Worm (Caenorhabditis elegans) whole organism, L1 larva: ENCODE data around the gene C25H3.15.

ENCODE experiments used
- F16B12.6 ChIP-seq: fragments of 150-350 bp; optimal IDR thresholded peaks from 2 replicates; lab custom pipeline; 2014; ENCODE audit warnings: missing biosample characterization, missing genetic modification characterization
- aha-1 ChIP-seq: fragments of 150-350 bp; optimal IDR thresholded peaks from 2 replicates; lab custom pipeline; 2014; ENCODE audit warnings: missing biosample characterization, missing genetic modification characterization
- aly-2 ChIP-seq: fragments of 150-350 bp; optimal IDR thresholded peaks from 2 replicates; lab custom pipeline; 2014; ENCODE audit warnings: missing biosample characterization, missing genetic modification characterization
- blmp-1 ChIP-seq: fragments of 150-350 bp; optimal IDR thresholded peaks from 2 replicates; lab custom pipeline; 2014; ENCODE audit warnings: missing biosample characterization, missing genetic modification characterization
- ceh-8 ChIP-seq: fragments of 200-800 bp; sonication (Bioruptor generic); optimal IDR thresholded peaks from 2 replicates; lab custom pipeline; 2018; ENCODE audit warnings: mild to moderate bottlenecking, missing genetic modification characterization, moderate library complexity, missing compliant biosample characterization
- ceh-82 ChIP-seq, 3 experiments: fragments of 150-350 bp in 1 of 3; sonication (generic microtip) in 2 of 3; optimal IDR thresholded peaks; 2 replicates each; lab custom pipeline; 2014 to 2017; ENCODE audit warnings: missing biosample characterization in 3 of 3, missing genetic modification characterization in 3 of 3
- efl-3 ChIP-seq: fragments of 200-800 bp; sonication (Bioruptor generic); optimal IDR thresholded peaks from 2 replicates; lab custom pipeline; 2018; ENCODE audit warnings: mild to moderate bottlenecking, missing genetic modification characterization, missing compliant biosample characterization
- elt-3 ChIP-seq, 6 experiments: fragments of 150-350 bp in 1 of 6; sonication (generic microtip); optimal IDR thresholded peaks; 2 replicates each; lab custom pipeline; 2017 to 2018; ENCODE audit warnings: missing biosample characterization in 6 of 6, missing genetic modification characterization in 6 of 6, inconsistent platforms in 1 of 6
- grh-1 ChIP-seq: fragments of 200-800 bp; sonication (Bioruptor generic); IDR thresholded peaks from 2 replicates; pipeline ENCODE4 v1.3.6; 2022; ENCODE audit warnings: missing genetic modification reagents, missing genetic modification characterization, missing compliant biosample characterization
- hpl-2 ChIP-seq: fragments of 150-350 bp; optimal IDR thresholded peaks from 2 replicates; lab custom pipeline; 2014; ENCODE audit warnings: missing biosample characterization, missing genetic modification reagents, missing genetic modification characterization
- lin-14 ChIP-seq: fragments of 200-800 bp; sonication (Bioruptor generic); optimal IDR thresholded peaks from 2 replicates; lab custom pipeline; 2018; ENCODE audit warnings: mild to moderate bottlenecking, missing genetic modification characterization, moderate library complexity, missing compliant biosample characterization
- lin-35 ChIP-seq, 2 experiments: fragments of 150-350 bp; optimal IDR thresholded peaks; 2 replicates each; lab custom pipeline; 2014; ENCODE audit warnings: missing biosample characterization in 2 of 2, missing genetic modification characterization in 2 of 2, missing genetic modification reagents in 2 of 2
- lin-39 ChIP-seq: fragments of 150-350 bp; optimal IDR thresholded peaks from 2 replicates; lab custom pipeline; 2014; ENCODE audit warnings: missing biosample characterization, missing genetic modification reagents, missing genetic modification characterization
- lsy-2 ChIP-seq, 2 experiments: fragments of 150-350 bp; optimal IDR thresholded peaks; 2 replicates each; lab custom pipeline; 2014; ENCODE audit warnings: missing biosample characterization in 2 of 2, missing genetic modification characterization in 2 of 2
- mab-9 ChIP-seq: fragments of 200-800 bp; sonication (Bioruptor generic); IDR thresholded peaks from 2 replicates; pipeline ENCODE4 v1.3.6; 2022; ENCODE audit warnings: missing genetic modification reagents, missing genetic modification characterization, missing compliant biosample characterization
- mdl-1 ChIP-seq, 2 experiments: fragments of 150-350 bp; optimal IDR thresholded peaks; 2 replicates each; lab custom pipeline; 2014 to 2017; ENCODE audit warnings: missing biosample characterization in 2 of 2, missing genetic modification characterization in 2 of 2, inconsistent platforms in 1 of 2
- mef-2 ChIP-seq: fragments of 150-350 bp; optimal IDR thresholded peaks from 2 replicates; lab custom pipeline; 2014; ENCODE audit warnings: missing biosample characterization, missing genetic modification characterization
- nhr-19 ChIP-seq: fragments of 200-800 bp; sonication (Bioruptor generic); conservative IDR thresholded peaks from 2 replicates; pipeline ENCODE4 v1.3.6; 2022; ENCODE audit warnings: missing genetic modification characterization, missing compliant biosample characterization
- nhr-20 ChIP-seq: sonication (generic microtip); optimal IDR thresholded peaks from 2 replicates; lab custom pipeline; 2016; ENCODE audit warnings: mild to moderate bottlenecking, missing genetic modification characterization, missing compliant biosample characterization
- nhr-47 ChIP-seq: sonication (generic microtip); optimal IDR thresholded peaks from 2 replicates; lab custom pipeline; 2016; ENCODE audit warnings: mild to moderate bottlenecking, missing genetic modification characterization, moderate library complexity, missing compliant biosample characterization
- nhr-71 ChIP-seq: sonication (generic microtip); optimal IDR thresholded peaks from 2 replicates; lab custom pipeline; 2016; ENCODE audit warnings: mild to moderate bottlenecking, missing genetic modification characterization, moderate library complexity, missing compliant biosample characterization
- nhr-85 ChIP-seq: sonication (generic microtip); peaks from one replicate; lab custom pipeline; 2016; ENCODE audit warnings: missing genetic modification characterization, inconsistent platforms, missing compliant biosample characterization
- pax-3 ChIP-seq: fragments of 200-800 bp; sonication (Bioruptor generic); optimal IDR thresholded peaks from 2 replicates; lab custom pipeline; 2018; ENCODE audit warnings: mild to moderate bottlenecking, missing genetic modification characterization, moderate library complexity, missing compliant biosample characterization
- rnt-1 ChIP-seq: sonication (generic microtip); optimal IDR thresholded peaks from 2 replicates; lab custom pipeline; 2016; ENCODE audit warnings: mild to moderate bottlenecking, missing genetic modification characterization, moderate library complexity, missing compliant biosample characterization
- snpc-4 ChIP-seq: fragments of 150-350 bp; optimal IDR thresholded peaks from 2 replicates; lab custom pipeline; 2014; ENCODE audit warnings: missing biosample characterization, missing genetic modification characterization
- snu-23 ChIP-seq: sonication (generic microtip); optimal IDR thresholded peaks from 2 replicates; lab custom pipeline; 2016; ENCODE audit warnings: missing genetic modification characterization, missing compliant biosample characterization
- sup-37 ChIP-seq: fragments of 200-800 bp; sonication (Bioruptor generic); optimal IDR thresholded peaks from 2 replicates; lab custom pipeline; 2018; ENCODE audit warnings: mild to moderate bottlenecking, missing genetic modification characterization, missing compliant biosample characterization
- swsn-7 ChIP-seq: sonication (generic microtip); optimal IDR thresholded peaks from 2 replicates; lab custom pipeline; 2016; ENCODE audit warnings: missing genetic modification characterization, missing compliant biosample characterization
- tlp-1 ChIP-seq: fragments of 150-350 bp; optimal IDR thresholded peaks from 2 replicates; lab custom pipeline; 2014; ENCODE audit warnings: missing biosample characterization, missing genetic modification characterization
- unc-62 ChIP-seq: fragments of 150-350 bp; optimal IDR thresholded peaks from 2 replicates; lab custom pipeline; 2014; ENCODE audit warnings: missing biosample characterization, missing genetic modification reagents, missing genetic modification characterization
- unc-86 ChIP-seq: sonication (generic microtip); optimal IDR thresholded peaks from 2 replicates; lab custom pipeline; 2016; ENCODE audit warnings: missing genetic modification characterization, missing compliant biosample characterization
- xbp-1 ChIP-seq: sonication (generic microtip); optimal IDR thresholded peaks from 2 replicates; lab custom pipeline; 2016; ENCODE audit warnings: missing genetic modification characterization, missing compliant biosample characterization
- zag-1 ChIP-seq: fragments of 150-350 bp; optimal IDR thresholded peaks from 2 replicates; lab custom pipeline; 2014; ENCODE audit warnings: missing biosample characterization, missing genetic modification characterization
- ztf-11 ChIP-seq, 2 experiments: sonication (generic microtip); optimal IDR thresholded peaks; 2 replicates each; lab custom pipeline; 2016 to 2017; ENCODE audit warnings: missing genetic modification characterization in 2 of 2, missing biosample characterization in 1 of 2, missing compliant biosample characterization in 1 of 2

Gene C25H3.15

ce11 chrII:5661735-5662177 lies 3.4 kb upstream of the C25H3.15 start (continued):
- TF ChIP-seq aha-1 (no peak), ztf-11 (tag; optimal IDR thresholded peaks at IDR 0.05; lab: Kevin White, UChicago) (peak in 1 of 2 experiments; percentile 77), swsn-7 (tag; lab: Kevin White, UChicago) (peak; percentile 92), ceh-8 (GFP tag; lab: Kevin White, UChicago) (peak; percentile 21), mab-9 (GFP tag; lab: Robert Waterston, UW) (peak; percentile 71), aly-2 (tag; lab: Kevin White, UChicago) (peak; percentile 66), nhr-19 (GFP tag; lab: Robert Waterston, UW) (peak; percentile 84)

- TF ChIP-seq unc-86 (tag; lab: Kevin White, UChicago), result no peak
- peak; percentile 41 for TF ChIP-seq snu-23 (GFP tag; lab: Kevin White, UChicago)
- TF ChIP-seq mef-2 (tag; lab: Kevin White, UChicago), result peak; percentile 48
- TF ChIP-seq nhr-20, result peak; percentile 0
- peak; percentile 43 for TF ChIP-seq nhr-71 (tag; lab: Kevin White, UChicago)
- TF ChIP-seq blmp-1 (tag; lab: Kevin White, UChicago), result peak; percentile 59
- no peak for TF ChIP-seq ztf-11 (tag; optimal IDR thresholded peaks at IDR 0.05; lab: Kevin White, UChicago)
- TF ChIP-seq rnt-1 (tag; lab: Kevin White, UChicago), result no peak
- peak; percentile 2 for TF ChIP-seq xbp-1
- TF ChIP-seq lin-14 (GFP tag; lab: Kevin White, UChicago), result peak; percentile 55
- TF ChIP-seq lin-35 (GFP tag; optimal IDR thresholded peaks at IDR 0.05; lab: Kevin White, UChicago), result peak in 1 of 2 experiments; percentile 6
- TF ChIP-seq nhr-47 (tag; lab: Kevin White, UChicago), result peak; percentile 24
- peak in 1 of 6 experiments; percentile 31 for TF ChIP-seq elt-3 (tag; optimal IDR thresholded peaks at IDR 0.05; lab: Kevin White, UChicago)
- no peak for TF ChIP-seq F16B12.6 (tag; lab: Kevin White, UChicago)
- TF ChIP-seq lsy-2 (tag; optimal IDR thresholded peaks at IDR 0.05; lab: Kevin White, UChicago), result peak; percentile 20 to 29
- TF ChIP-seq, all 84 proteins: peak for 11
Measured at ce11 chrII:5663180-5663791, 1.8 kb upstream of the C25H3.15 start.

ce11 chrII:5665991-5666390 lies 862 bp downstream of the C25H3.15 start, which contains the start of gene C25H3.16:
C25H3.16 (plus strand) TSS chrII:5666291.
- TF ChIP-seq tlp-1 (tag; lab: Kevin White, UChicago), result no peak
- no peak for TF ChIP-seq efl-3 (GFP tag; lab: Kevin White, UChicago)
- no peak for TF ChIP-seq lin-39 (tag; lab: Kevin White, UChicago)
- no peak for TF ChIP-seq nhr-85
- TF ChIP-seq sup-37 (GFP tag; lab: Kevin White, UChicago), result no peak
- no peak for TF ChIP-seq zag-1
- TF ChIP-seq mdl-1 (tag; optimal IDR thresholded peaks at IDR 0.05; lab: Kevin White, UChicago), result no peak

- TF ChIP-seq hpl-2 (GFP tag; lab: Kevin White, UChicago), result no peak
- no peak for TF ChIP-seq swsn-7 (tag; lab: Kevin White, UChicago)
- TF ChIP-seq unc-62, result no peak
- TF ChIP-seq pax-3 (tag; lab: Kevin White, UChicago), result no peak
- TF ChIP-seq ceh-8 (GFP tag; lab: Kevin White, UChicago), result no peak
- TF ChIP-seq ceh-82 (tag; optimal IDR thresholded peaks at IDR 0.05; lab: Kevin White, UChicago), result no peak
- no peak for TF ChIP-seq snpc-4 (tag; lab: Kevin White, UChicago)
- no peak for TF ChIP-seq nhr-20
- TF ChIP-seq unc-86 (tag; lab: Kevin White, UChicago), result no peak
- TF ChIP-seq grh-1 (GFP tag; lab: Robert Waterston, UW), result no peak
- TF ChIP-seq, all 84 proteins: peak for 0
Measured at ce11 chrII:5667540-5667939, 2.4 kb downstream of the C25H3.15 start.
